Fruit fly (Drosophila melanogaster) whole organism, embryonic: ENCODE measurements around the gene CG15362.
A peak's percentile ranks its signal among the peaks of the same experiment; 100 is the strongest.

Experiments
- B-H2 ChIP-seq: fragments of 200-800 bp; sonication (Bioruptor generic); optimal IDR thresholded peaks from 2 replicates; lab custom pipeline; 2018; ENCODE audit warnings: missing biosample characterization, mild to moderate bottlenecking, missing genetic modification characterization
- Bgb ChIP-seq: fragments of 200-800 bp; sonication (Bioruptor generic); IDR thresholded peaks from 2 replicates; pipeline ENCODE4 v1.3.6; 2022; ENCODE audit warnings: missing biosample characterization, missing genetic modification characterization; ENCODE audit not compliant: partially characterized antibody
- CG10979 ChIP-seq: fragments of 200-800 bp; sonication (Bioruptor generic); optimal IDR thresholded peaks from 2 replicates; lab custom pipeline; 2018; ENCODE audit warnings: missing biosample characterization, mild to moderate bottlenecking, missing genetic modification characterization, moderate library complexity
- CG11504 ChIP-seq: fragments of 200-800 bp; sonication (Bioruptor generic); optimal IDR thresholded peaks from 3 replicates; lab custom pipeline; 2019; ENCODE audit warnings: missing biosample characterization, mild to moderate bottlenecking, missing genetic modification characterization, moderate library complexity
- CG11560 ChIP-seq: fragments of 200-800 bp; sonication (Bioruptor generic); IDR thresholded peaks from 3 replicates; pipeline ENCODE4 v1.3.6; 2022; ENCODE audit warnings: missing biosample characterization, missing genetic modification characterization
- CG13296 ChIP-seq: fragments of 200-800 bp; sonication (Bioruptor generic); optimal IDR thresholded peaks from 3 replicates; lab custom pipeline; 2018; ENCODE audit warnings: missing biosample characterization, mild to moderate bottlenecking, missing genetic modification characterization
- CG14050 ChIP-seq: fragments of 200-800 bp; sonication (Bioruptor generic); IDR thresholded peaks from 3 replicates; pipeline ENCODE4 v1.3.6; 2022; ENCODE audit warnings: missing biosample characterization, missing genetic modification characterization
- CG14441 ChIP-seq: fragments of 200-800 bp; sonication (Bioruptor generic); IDR thresholded peaks from 2 replicates; pipeline ENCODE4 v1.3.6; 2022; ENCODE audit warnings: missing biosample characterization, missing genetic modification characterization
- CG14860 ChIP-seq: fragments of 200-800 bp; sonication (Bioruptor generic); IDR thresholded peaks from 3 replicates; pipeline ENCODE4 v1.3.6; 2022; ENCODE audit warnings: missing biosample characterization, missing genetic modification characterization; ENCODE audit not compliant: partially characterized antibody
- CG1602 ChIP-seq: fragments of 200-800 bp; sonication (Bioruptor generic); optimal IDR thresholded peaks from 3 replicates; lab custom pipeline; 2016; ENCODE audit warnings: missing biosample characterization, missing genetic modification characterization
- CG31365 ChIP-seq: fragments of 200-800 bp; sonication (Bioruptor generic); optimal IDR thresholded peaks from 2 replicates; lab custom pipeline; 2018; ENCODE audit warnings: missing biosample characterization, mild to moderate bottlenecking, missing genetic modification characterization
- CG32532 ChIP-seq: fragments of 200-800 bp; sonication (Bioruptor generic); IDR thresholded peaks from 2 replicates; pipeline ENCODE4 v1.3.6; 2022; ENCODE audit warnings: missing biosample characterization, missing genetic modification characterization
- CG42726 ChIP-seq: fragments of 200-800 bp; sonication (Bioruptor generic); IDR thresholded peaks from 2 replicates; pipeline ENCODE4 v1.3.6; 2022; ENCODE audit warnings: missing biosample characterization, missing genetic modification characterization; ENCODE audit not compliant: partially characterized antibody
- CG4617 ChIP-seq: fragments of 200-800 bp; sonication (Bioruptor generic); optimal IDR thresholded peaks from 3 replicates; lab custom pipeline; 2016; ENCODE audit warnings: missing biosample characterization, missing genetic modification characterization, borderline replicate concordance
- CG4707 ChIP-seq: fragments of 200-800 bp; sonication (Bioruptor generic); optimal IDR thresholded peaks from 2 replicates; lab custom pipeline; 2018; ENCODE audit warnings: missing biosample characterization, mild to moderate bottlenecking, missing genetic modification characterization, moderate library complexity
- CG4730 ChIP-seq: fragments of 200-800 bp; sonication (Bioruptor generic); IDR thresholded peaks from 2 replicates; pipeline ENCODE4 v1.3.6; 2022; ENCODE audit warnings: missing biosample characterization, missing genetic modification characterization
- CG5245 ChIP-seq: fragments of 200-800 bp; sonication (Bioruptor generic); optimal IDR thresholded peaks from 3 replicates; lab custom pipeline; 2016; ENCODE audit warnings: missing biosample characterization, missing genetic modification characterization
- CG6791 ChIP-seq: fragments of 200-800 bp; sonication (Bioruptor generic); IDR thresholded peaks from 3 replicates; pipeline ENCODE4 v1.3.6; 2022; ENCODE audit warnings: missing biosample characterization, missing genetic modification characterization; ENCODE audit not compliant: partially characterized antibody
- CG8290 ChIP-seq, 3 experiments: fragments of 200-800 bp; sonication (Bioruptor generic); optimal IDR thresholded peaks; 2 replicates each; lab custom pipeline; 2016 to 2019; ENCODE audit warnings: missing biosample characterization in 3 of 3, missing genetic modification characterization in 3 of 3, mild to moderate bottlenecking in 2 of 3, moderate library complexity in 1 of 3
- CoRest ChIP-seq: fragments of 200-800 bp; sonication (Bioruptor generic); optimal IDR thresholded peaks from 3 replicates; lab custom pipeline; 2018; ENCODE audit warnings: missing biosample characterization, mild to moderate bottlenecking, missing genetic modification characterization, moderate library complexity
- Dp ChIP-seq: fragments of 200-800 bp; sonication (Bioruptor generic); optimal IDR thresholded peaks from 2 replicates; lab custom pipeline; 2018; ENCODE audit warnings: missing biosample characterization, mild to moderate bottlenecking, missing genetic modification characterization, moderate library complexity
- Dref ChIP-seq: fragments of 200-800 bp; sonication (Bioruptor generic); IDR thresholded peaks from 2 replicates; pipeline ENCODE4 v1.3.6; 2022; ENCODE audit warnings: missing biosample characterization, missing genetic modification characterization
- Ets65A ChIP-seq: fragments of 200-800 bp; sonication (Bioruptor generic); peaks from one replicate; lab custom pipeline; 2016; ENCODE audit warnings: missing biosample characterization, missing genetic modification characterization
- Fer2 ChIP-seq: fragments of 200-800 bp; sonication (Bioruptor generic); optimal IDR thresholded peaks from 2 replicates; lab custom pipeline; 2018; ENCODE audit warnings: missing biosample characterization, mild to moderate bottlenecking, missing genetic modification characterization, moderate library complexity
- Gug ChIP-seq: fragments of 200-800 bp; sonication (Bioruptor generic); IDR thresholded peaks from 4 replicates; pipeline ENCODE4 v1.3.6; 2022; ENCODE audit warnings: missing biosample characterization, missing genetic modification characterization
- HLH54F ChIP-seq: fragments of 200-800 bp; sonication (Bioruptor generic); optimal IDR thresholded peaks from 3 replicates; lab custom pipeline; 2016; ENCODE audit warnings: missing biosample characterization, missing genetic modification characterization
- Mrtf ChIP-seq: fragments of 200-800 bp; sonication (Bioruptor generic); IDR thresholded peaks from 3 replicates; pipeline ENCODE4 v1.3.6; 2022; ENCODE audit warnings: missing biosample characterization, missing genetic modification characterization
- Nf-YB ChIP-seq: fragments of 200-800 bp; sonication (Bioruptor generic); optimal IDR thresholded peaks from 3 replicates; lab custom pipeline; 2019; ENCODE audit warnings: missing biosample characterization, mild to moderate bottlenecking, missing genetic modification characterization, moderate library complexity
- Scr ChIP-seq: fragments of 200-800 bp; sonication (Bioruptor generic); IDR thresholded peaks from 2 replicates; pipeline ENCODE4 v1.3.6; 2022; ENCODE audit warnings: missing biosample characterization, missing genetic modification characterization; ENCODE audit not compliant: partially characterized antibody
- Sox102F ChIP-seq: fragments of 200-800 bp; sonication (Bioruptor generic); optimal IDR thresholded peaks from 2 replicates; lab custom pipeline; 2018; ENCODE audit warnings: missing biosample characterization, mild to moderate bottlenecking, missing genetic modification characterization, moderate library complexity
- YL-1 ChIP-seq: fragments of 200-800 bp; sonication (Bioruptor generic); optimal IDR thresholded peaks from 3 replicates; lab custom pipeline; 2017; ENCODE audit warnings: missing biosample characterization, mild to moderate bottlenecking, missing genetic modification characterization
- ac ChIP-seq: fragments of 200-800 bp; sonication (Bioruptor generic); optimal IDR thresholded peaks from 3 replicates; lab custom pipeline; 2017; ENCODE audit warnings: missing biosample characterization, mild to moderate bottlenecking, missing genetic modification characterization
- dati ChIP-seq: fragments of 200-800 bp; sonication (Bioruptor generic); IDR thresholded peaks from 2 replicates; pipeline ENCODE4 v1.3.6; 2022; ENCODE audit warnings: missing biosample characterization, missing genetic modification characterization
- dpn ChIP-seq, 2 experiments: fragments of 200-800 bp; sonication (Bioruptor generic); optimal IDR thresholded peaks; 3 replicates each; lab custom pipeline; 2016; ENCODE audit warnings: missing biosample characterization in 2 of 2, missing genetic modification characterization in 2 of 2
- exex ChIP-seq: fragments of 200-800 bp; sonication (Bioruptor generic); optimal IDR thresholded peaks from 4 replicates; lab custom pipeline; 2018; ENCODE audit warnings: missing biosample characterization, mild to moderate bottlenecking, missing genetic modification characterization, moderate library complexity
- gfzf ChIP-seq: fragments of 200-800 bp; sonication (Bioruptor generic); optimal IDR thresholded peaks from 2 replicates; lab custom pipeline; 2016; ENCODE audit warnings: missing biosample characterization, mild to moderate bottlenecking, missing genetic modification characterization, moderate library complexity
- grau ChIP-seq: fragments of 200-800 bp; optimal IDR thresholded peaks from 3 replicates; lab custom pipeline; 2019; ENCODE audit warnings: missing biosample characterization, mild to moderate bottlenecking, missing genetic modification characterization, moderate library complexity
- inv ChIP-seq: fragments of 200-800 bp; sonication (Bioruptor generic); IDR thresholded peaks from 2 replicates; pipeline ENCODE4 v1.3.6; 2022; ENCODE audit warnings: missing biosample characterization, missing genetic modification characterization; ENCODE audit not compliant: partially characterized antibody
- knrl ChIP-seq: fragments of 200-800 bp; sonication (Bioruptor generic); IDR thresholded peaks from 3 replicates; pipeline ENCODE4 v1.3.6; 2022; ENCODE audit warnings: missing biosample characterization, missing genetic modification characterization; ENCODE audit not compliant: partially characterized antibody
- mld ChIP-seq: fragments of 200-800 bp; sonication (Bioruptor generic); IDR thresholded peaks from 3 replicates; pipeline ENCODE4 v1.3.6; 2022; ENCODE audit warnings: missing biosample characterization, missing genetic modification characterization; ENCODE audit not compliant: partially characterized antibody
- org-1 ChIP-seq: fragments of 200-800 bp; sonication (Bioruptor generic); optimal IDR thresholded peaks from 2 replicates; lab custom pipeline; 2017; ENCODE audit warnings: missing biosample characterization, missing genetic modification characterization
- pzg ChIP-seq: fragments of 200-800 bp; sonication (Bioruptor generic); optimal IDR thresholded peaks from 3 replicates; lab custom pipeline; 2018; ENCODE audit warnings: missing biosample characterization, mild to moderate bottlenecking, missing genetic modification characterization, moderate library complexity
- sens ChIP-seq: fragments of 200-800 bp; sonication (Bioruptor generic); peaks from one replicate; lab custom pipeline; 2016; ENCODE audit warnings: missing biosample characterization, missing genetic modification characterization
- seq ChIP-seq: fragments of 200-800 bp; sonication (Bioruptor generic); IDR thresholded peaks from 2 replicates; pipeline ENCODE4 v1.3.6; 2022; ENCODE audit warnings: missing biosample characterization, missing genetic modification characterization
- stwl ChIP-seq: fragments of 200-800 bp; sonication (Bioruptor generic); optimal IDR thresholded peaks from 3 replicates; lab custom pipeline; 2018; ENCODE audit warnings: missing biosample characterization, mild to moderate bottlenecking, missing genetic modification characterization, moderate library complexity
- tin ChIP-seq: fragments of 200-800 bp; sonication (Bioruptor generic); optimal IDR thresholded peaks from 3 replicates; lab custom pipeline; 2016; ENCODE audit warnings: missing biosample characterization, missing genetic modification characterization
- tll ChIP-seq, 2 experiments: fragments of 200-800 bp in 1 of 2; fragments of >200 bp in 1 of 2; sonication (Bioruptor generic) in 1 of 2; optimal IDR thresholded peaks; 2 replicates each; lab custom pipeline; 2017 to 2019; ENCODE audit warnings: missing biosample characterization in 2 of 2, missing genetic modification characterization in 2 of 2, mild to moderate bottlenecking in 1 of 2, moderate library complexity in 1 of 2
- yki ChIP-seq: fragments of >200 bp; optimal IDR thresholded peaks from 3 replicates; lab custom pipeline; 2018

Gene CG15362

dm6 chr2L:1981726-1982367 lies 871 bp downstream of the CG15362 start, which contains the start of gene CG7289 (continued):
- TF ChIP-seq Fer2 (no peak), CG4617 (GFP tag; lab: Kevin White, UChicago) (peak; percentile 94), Bgb (GFP tag; lab: Robert Waterston, UW) (peak; percentile 55), Dref (GFP tag; lab: Robert Waterston, UW) (peak; percentile 75), tin (GFP tag; lab: Kevin White, UChicago) (peak; percentile 8), exex (no peak), Gug (no peak), CG11560 (tag; lab: Robert Waterston, UW) (peak; percentile 41; the same call in 1 of the 3 replicates), dati (GFP tag; lab: Robert Waterston, UW) (no peak), CG13296 (GFP tag; lab: Kevin White, UChicago) (no peak), CG8290 (GFP tag; optimal IDR thresholded peaks at IDR 0.05; lab: Kevin White, UChicago) (no peak), CG8290 (tag; optimal IDR thresholded peaks at IDR 0.05; lab: Kevin White, UChicago) (peak in 1 of 2 experiments; percentile 35), CG1602 (GFP tag; lab: Kevin White, UChicago) (no peak), Nf-YB (GFP tag; lab: Kevin White, UChicago) (no peak), CG42726 (0 out of 2 replicates have a peak, but pooled peaks have one; percentile 20), Sox102F (no peak), stwl (peak; percentile 75), mld (0 out of 3 replicates have a peak, but pooled peaks have one; percentile 38), grau (no peak), YL-1 (GFP tag; lab: Kevin White, UChicago) (peak; percentile 49), CG31365 (tag; lab: Kevin White, UChicago) (no peak), CG4707 (GFP tag; lab: Kevin White, UChicago) (no peak), org-1 (GFP tag; lab: Kevin White, UChicago) (no peak), HLH54F (GFP tag; lab: Kevin White, UChicago) (no peak), B-H2 (peak; percentile 13), CG11504 (tag; lab: Kevin White, UChicago) (no peak), CG6791 (GFP tag; lab: Robert Waterston, UW) (peak; percentile 81), inv (GFP tag; lab: Robert Waterston, UW) (peak; percentile 19; the same call in 1 of the 2 replicates), pzg (peak; percentile 55), CG14441 (GFP tag; lab: Robert Waterston, UW) (peak; percentile 30; the same call in 1 of the 2 replicates), CG14050 (GFP tag; lab: Robert Waterston, UW) (no peak), seq (no peak), CoRest (peak; percentile 15), dpn (GFP tag; optimal IDR thresholded peaks at IDR 0.05; lab: Kevin White, UChicago) (peak in 1 of 2 experiments; percentile 28), Dp (GFP tag; lab: Kevin White, UChicago) (peak; percentile 28), Scr (GFP tag; lab: Robert Waterston, UW) (peak; percentile 65), Mrtf (GFP tag; lab: Robert Waterston, UW) (no peak), tll (GFP tag; optimal IDR thresholded peaks at IDR 0.05; lab: Kevin White, UChicago) (no peak), Ets65A (GFP tag; lab: Kevin White, UChicago) (peak; percentile 92), CG32532 (GFP tag; lab: Robert Waterston, UW) (peak; percentile 22; the same call in 1 of the 2 replicates), ac (GFP tag; lab: Kevin White, UChicago) (no peak), knrl (GFP tag; lab: Robert Waterston, UW) (peak; percentile 54; the same call in 2 of the 3 replicates), CG14860 (GFP tag; lab: Robert Waterston, UW) (peak; percentile 55; the same call in 2 of the 3 replicates), CG10979 (tag; lab: Kevin White, UChicago) (peak; percentile 9), CG4730 (no peak), yki (no peak), sens (peak; percentile 80), CG5245 (GFP tag; lab: Kevin White, UChicago) (no peak), gfzf (peak; percentile 12)
